Worm (Caenorhabditis elegans) whole organism, late embryonic: ENCODE results near the gene ccch-1.

ENCODE experiments used
- C08G9.2 ChIP-seq: sonication (generic microtip); optimal IDR thresholded peaks from 2 replicates; lab custom pipeline; 2016; ENCODE audit warnings: mild to moderate bottlenecking, missing genetic modification characterization, moderate library complexity, missing compliant biosample characterization
- C38D4.7 ChIP-seq: fragments of 200-800 bp; sonication (Bioruptor generic); optimal IDR thresholded peaks from 2 replicates; lab custom pipeline; 2018; ENCODE audit warnings: mild to moderate bottlenecking, missing genetic modification characterization, moderate library complexity, missing compliant biosample characterization
- K09A11.1 ChIP-seq: sonication (generic microtip); optimal IDR thresholded peaks from 2 replicates; lab custom pipeline; 2017; ENCODE audit warnings: antibody characterized with exemption, mild to moderate bottlenecking, missing genetic modification characterization, missing compliant biosample characterization; ENCODE audit not compliant: insufficient read depth
- ceh-19 ChIP-seq: fragments of 200-800 bp; sonication (Bioruptor generic); optimal IDR thresholded peaks from 2 replicates; lab custom pipeline; 2018; ENCODE audit warnings: mild to moderate bottlenecking, missing genetic modification characterization, missing compliant biosample characterization
- ceh-2 ChIP-seq: sonication (generic microtip); optimal IDR thresholded peaks from 2 replicates; lab custom pipeline; 2016; ENCODE audit warnings: missing genotype, missing genetic modification characterization, missing compliant biosample characterization
- ceh-30 ChIP-seq: fragments of 150-350 bp; optimal IDR thresholded peaks from 2 replicates; lab custom pipeline; 2014; ENCODE audit warnings: missing biosample characterization, missing genetic modification characterization
- ceh-45 ChIP-seq: fragments of 200-800 bp; sonication (Bioruptor generic); IDR thresholded peaks from 2 replicates; pipeline ENCODE4 v1.3.6; 2022; ENCODE audit warnings: missing genetic modification reagents, missing genetic modification characterization, missing compliant biosample characterization
- ceh-48 ChIP-seq: sonication (generic microtip); optimal IDR thresholded peaks from 2 replicates; lab custom pipeline; 2016; ENCODE audit warnings: missing genetic modification characterization, inconsistent platforms, missing compliant biosample characterization
- ceh-6 ChIP-seq: fragments of 200-800 bp; sonication (Bioruptor generic); optimal IDR thresholded peaks from 2 replicates; lab custom pipeline; 2018; ENCODE audit warnings: mild to moderate bottlenecking, missing genetic modification characterization, missing compliant biosample characterization
- dmd-4 ChIP-seq: sonication (generic microtip); optimal IDR thresholded peaks from 2 replicates; lab custom pipeline; 2016; ENCODE audit warnings: borderline replicate concordance, missing genetic modification characterization, missing compliant biosample characterization
- dve-1 ChIP-seq: sonication (generic microtip); optimal IDR thresholded peaks from 2 replicates; lab custom pipeline; 2017; ENCODE audit warnings: antibody characterized with exemption, mild to moderate bottlenecking, missing genetic modification characterization, missing compliant biosample characterization
- elt-4 ChIP-seq: sonication (generic microtip); optimal IDR thresholded peaks from 2 replicates; lab custom pipeline; 2016; ENCODE audit warnings: missing genetic modification characterization, missing compliant biosample characterization
- fkh-6 ChIP-seq: sonication (generic microtip); optimal IDR thresholded peaks from 2 replicates; lab custom pipeline; 2016; ENCODE audit warnings: missing genetic modification characterization, missing compliant biosample characterization
- hlh-13 ChIP-seq: fragments of 200-800 bp; sonication (Bioruptor generic); optimal IDR thresholded peaks from 2 replicates; lab custom pipeline; 2018; ENCODE audit warnings: mild to moderate bottlenecking, missing genetic modification characterization, missing compliant biosample characterization
- hlh-8 ChIP-seq: sonication (generic microtip); optimal IDR thresholded peaks from 2 replicates; lab custom pipeline; 2016; ENCODE audit warnings: missing genotype, missing genetic modification characterization, missing compliant biosample characterization
- nfya-1 ChIP-seq: sonication (generic microtip); optimal IDR thresholded peaks from 2 replicates; lab custom pipeline; 2017; ENCODE audit warnings: missing genetic modification characterization, mild to moderate bottlenecking, missing compliant biosample characterization, antibody characterized with exemption, moderate library complexity
- nhr-11 ChIP-seq: fragments of 150-350 bp; optimal IDR thresholded peaks from 2 replicates; lab custom pipeline; 2014; ENCODE audit warnings: missing biosample characterization, missing genetic modification characterization
- npax-4 ChIP-seq: sonication (generic microtip); optimal IDR thresholded peaks from 2 replicates; lab custom pipeline; 2016; ENCODE audit warnings: missing genetic modification characterization, missing compliant biosample characterization
- pag-3 ChIP-seq: sonication (generic microtip); optimal IDR thresholded peaks from 2 replicates; lab custom pipeline; 2016; ENCODE audit warnings: missing compliant biosample characterization, missing genetic modification characterization, borderline replicate concordance
- pha-2 ChIP-seq: sonication (generic microtip); optimal IDR thresholded peaks from 2 replicates; lab custom pipeline; 2017; ENCODE audit warnings: mild to moderate bottlenecking, missing genetic modification characterization, missing compliant biosample characterization
- pros-1 ChIP-seq: fragments of 150-350 bp; optimal IDR thresholded peaks from 2 replicates; lab custom pipeline; 2014; ENCODE audit warnings: missing biosample characterization, missing genetic modification reagents, missing genetic modification characterization
- sdc-2 ChIP-seq: sonication (generic microtip); optimal IDR thresholded peaks from 2 replicates; lab custom pipeline; 2016; ENCODE audit warnings: missing genotype, missing genetic modification characterization, missing compliant biosample characterization
- sox-4 ChIP-seq: sonication (generic microtip); optimal IDR thresholded peaks from 2 replicates; lab custom pipeline; 2017; ENCODE audit warnings: mild to moderate bottlenecking, missing genetic modification characterization, inconsistent platforms, missing compliant biosample characterization
- syd-9 ChIP-seq: sonication (generic microtip); optimal IDR thresholded peaks from 2 replicates; lab custom pipeline; 2016; ENCODE audit warnings: mild to moderate bottlenecking, missing genetic modification characterization, moderate library complexity, missing compliant biosample characterization
- tbx-7 ChIP-seq: sonication (generic microtip); optimal IDR thresholded peaks from 2 replicates; lab custom pipeline; 2016; ENCODE audit warnings: missing genotype, missing genetic modification characterization, missing compliant biosample characterization
- unc-3 ChIP-seq, 2 experiments: fragments of 200-800 bp in 1 of 2; sonication (Bioruptor generic) in 1 of 2; sonication (generic microtip) in 1 of 2; conservative IDR thresholded peaks in 1 of 2; optimal IDR thresholded peaks in 1 of 2; 2 replicates each; pipeline versions ENCODE4 v1.3.6 to Lab custom; 2016 to 2022; ENCODE audit warnings: missing compliant biosample characterization in 2 of 2, missing genetic modification characterization in 2 of 2, missing genetic modification reagents in 1 of 2
- unc-42 ChIP-seq: sonication (generic microtip); optimal IDR thresholded peaks from 2 replicates; lab custom pipeline; 2016; ENCODE audit warnings: missing genotype, missing genetic modification characterization, missing compliant biosample characterization
- zip-5 ChIP-seq: sonication (generic microtip); optimal IDR thresholded peaks from 2 replicates; lab custom pipeline; 2016; ENCODE audit warnings: missing genetic modification characterization, missing compliant biosample characterization

The ccch-1 gene

ce11 chrV:11535504-11536062 lies 8.0 kb downstream of the ccch-1 start (continued):
- no peak for TF ChIP-seq ceh-2 (tag; lab: Kevin White, UChicago)

ce11 chrV:11536667-11537066 lies 9.0 kb downstream of the ccch-1 start:
- TF ChIP-seq dmd-4 (tag; lab: Kevin White, UChicago) (no peak), unc-42 (tag; lab: Kevin White, UChicago) (peak; percentile 58)
- TF ChIP-seq, all 69 proteins: peak for 1

- TF ChIP-seq unc-3 (GFP tag; conservative IDR thresholded peaks at IDR 0.05; lab: Robert Waterston, UW) (no peak), unc-3 (tag; optimal IDR thresholded peaks at IDR 0.05; lab: Kevin White, UChicago) (no peak), syd-9 (tag; lab: Kevin White, UChicago) (no peak), ceh-45 (GFP tag; lab: Robert Waterston, UW) (no peak), zip-5 (tag; lab: Kevin White, UChicago) (no peak), unc-42 (tag; lab: Kevin White, UChicago) (no peak), ceh-48 (no peak), hlh-8 (tag; lab: Kevin White, UChicago) (no peak), nhr-11 (no peak)
Observed at ce11 chrV:11539502-11539901, 11.9 kb downstream of the ccch-1 start.

ce11 chrV:11541284-11541683 lies 13.7 kb downstream of the ccch-1 start:
- no peak for TF ChIP-seq nfya-1 (tag; lab: Kevin White, UChicago)
- no peak for TF ChIP-seq npax-4 (tag; lab: Kevin White, UChicago)
- TF ChIP-seq C38D4.7 (GFP tag; lab: Kevin White, UChicago) = peak; percentile 24

ce11 chrV:11543564-11543963 lies 15.9 kb downstream of the ccch-1 start, which contains the start of gene F38B7.2:
Gene F38B7.2 (plus strand): TSS chrV:11543963.
- TF ChIP-seq pros-1 = no peak
- no peak for TF ChIP-seq dve-1 (tag; lab: Kevin White, UChicago)
- no peak for TF ChIP-seq syd-9 (tag; lab: Kevin White, UChicago)
- no peak for TF ChIP-seq hlh-13 (GFP tag; lab: Kevin White, UChicago)
- no peak for TF ChIP-seq ceh-45 (GFP tag; lab: Robert Waterston, UW)
- TF ChIP-seq pag-3 (tag; lab: Kevin White, UChicago) = no peak
- no peak for TF ChIP-seq ceh-30 (tag; lab: Kevin White, UChicago)
- TF ChIP-seq sdc-2 (tag; lab: Kevin White, UChicago) = no peak
- TF ChIP-seq dmd-4 (tag; lab: Kevin White, UChicago) = no peak
- TF ChIP-seq ceh-6 (GFP tag; lab: Kevin White, UChicago) = no peak
- no peak for TF ChIP-seq unc-42 (tag; lab: Kevin White, UChicago)
- TF ChIP-seq elt-4 (tag; lab: Kevin White, UChicago) = no peak
- no peak for TF ChIP-seq fkh-6 (tag; lab: Kevin White, UChicago)
- TF ChIP-seq npax-4 (tag; lab: Kevin White, UChicago) = no peak
- no peak for TF ChIP-seq ceh-19
- no peak for TF ChIP-seq sox-4
- TF ChIP-seq pha-2 = no peak
- no peak for TF ChIP-seq tbx-7 (tag; lab: Kevin White, UChicago)
- TF ChIP-seq C08G9.2 (tag; lab: Kevin White, UChicago) = no peak
- no peak for TF ChIP-seq K09A11.1 (tag; lab: Kevin White, UChicago)
- TF ChIP-seq, all 69 proteins: peak for 0

ce11 chrV:11545227-11545626 lies 17.6 kb downstream of the ccch-1 start, which contains the start of gene F38B7.10:
Gene F38B7.10 (plus strand): TSS chrV:11545527.
- TF ChIP-seq syd-9 (tag; lab: Kevin White, UChicago) = no peak
